Fruit fly (Drosophila melanogaster): Measurements from ENCODE around the gene Pxn.

- TF ChIP-seq OdsH (GFP tag; optimal IDR thresholded peaks at IDR 0.05) (no peak), CG34406 (GFP tag; optimal IDR thresholded peaks at IDR 0.05) (no peak), CG6808 (GFP tag; optimal IDR thresholded peaks at IDR 0.05) (no peak), topi (GFP tag; optimal IDR thresholded peaks at IDR 0.05) (no peak), achi (GFP tag; optimal IDR thresholded peaks at IDR 0.05) (no peak), CG11902 (GFP tag; optimal IDR thresholded peaks at IDR 0.05) (no peak), Blimp-1 (GFP tag; optimal IDR thresholded peaks at IDR 0.05) (no peak), pdm3 (GFP tag; optimal IDR thresholded peaks at IDR 0.05) (no peak), acj6 (GFP tag; optimal IDR thresholded peaks at IDR 0.05) (no peak), Sox14 (GFP tag; optimal IDR thresholded peaks at IDR 0.05) (no peak), CG3032 (tag; optimal IDR thresholded peaks at IDR 0.05) (no peak)
These were observed 34.4 kb downstream of the Pxn start, which contains the start of gene CG16984 for dm6 chr3L:2595481-2595880.
